Worm (Caenorhabditis elegans): ENCODE data around the gene hrpu-1.
A peak's percentile ranks its signal among the peaks of the same experiment; 100 is the strongest.
"Not testable (repeated sequence)": the region's sequence is repeated elsewhere in the genome, so short reads cannot be mapped to it uniquely, and the experiment has no call there.

The hrpu-1 gene

DNA sequence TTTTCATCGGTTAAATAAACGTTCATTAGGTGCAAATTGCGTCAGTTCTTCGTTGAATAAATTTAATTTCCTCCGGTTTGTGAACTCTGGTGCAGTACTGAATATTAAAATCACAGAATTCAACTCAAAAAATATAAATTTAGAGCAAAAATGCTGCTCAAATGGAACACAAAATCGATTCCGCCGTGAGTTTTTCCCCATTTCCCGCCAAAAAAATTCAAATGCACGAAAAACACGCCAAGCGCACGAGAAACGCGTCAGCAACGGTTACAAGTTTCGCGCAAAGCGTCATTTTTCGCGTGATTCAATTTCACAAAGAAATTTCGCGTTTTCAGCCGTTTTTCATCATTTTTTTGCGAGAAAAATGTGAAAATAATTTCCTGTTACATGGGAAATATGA is at the start of gene hrpu-1:
hrpu-1 (plus strand) TSS at position 140 of the 400 bp plus-strand sequence.
- TF ChIP-seq him-1 (tag; optimal IDR thresholded peaks at IDR 0.05) (peak; percentile 5), dao-5 (tag; optimal IDR thresholded peaks at IDR 0.05) (no peak), W03F9.2 (tag; optimal IDR thresholded peaks at IDR 0.05) (peak; percentile 86)

DNA sequence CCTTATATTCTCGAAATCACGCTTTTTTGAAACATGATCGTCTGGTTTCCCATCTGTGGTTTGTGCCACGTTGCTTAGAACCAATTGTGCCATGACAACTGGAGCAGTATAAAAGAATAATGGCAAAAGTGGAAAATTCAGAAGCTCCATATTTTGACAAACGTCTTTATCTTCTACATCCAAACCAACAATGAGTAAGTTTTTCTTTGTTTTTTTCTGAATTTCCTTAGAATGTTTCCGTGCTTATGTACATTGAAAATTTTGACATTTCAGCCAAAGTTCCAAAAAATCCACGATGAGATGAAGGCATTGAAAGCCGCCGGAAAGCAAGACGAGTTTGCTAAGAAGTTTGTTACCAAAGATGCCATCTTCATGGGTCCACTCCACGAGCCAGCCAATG is 32.9 kb upstream of the hrpu-1 start, which contains the start of gene Y41E3.6:
Y41E3.6 (plus strand) TSS at position 301 of the 400 bp plus-strand sequence.
- not testable (repeated sequence) for TF ChIP-seq him-1, W03F9.2, dao-5 (tag; optimal IDR thresholded peaks at IDR 0.05)

DNA sequence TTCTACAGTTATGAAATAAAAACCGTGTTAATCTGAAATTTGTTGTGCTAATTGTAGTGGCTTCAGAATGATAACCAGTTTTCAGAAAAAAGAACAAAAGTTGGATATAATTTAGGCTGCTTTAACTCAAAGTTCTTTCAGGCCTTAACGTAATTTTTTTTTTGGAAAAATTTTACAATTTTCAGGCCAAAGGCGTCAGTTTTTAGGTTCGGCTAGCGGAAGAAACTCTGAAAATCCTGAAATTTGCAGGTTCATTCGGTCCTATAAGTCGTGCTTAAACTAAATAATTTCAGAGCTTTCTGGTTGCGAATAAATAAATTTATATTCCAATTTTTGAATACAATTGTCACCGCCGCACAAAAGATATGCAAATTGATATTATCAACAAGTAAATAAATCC is 31.2 kb upstream of the hrpu-1 start:
- no peak for TF ChIP-seq dao-5 (tag; optimal IDR thresholded peaks at IDR 0.05)
- no peak for TF ChIP-seq W03F9.2 (tag; optimal IDR thresholded peaks at IDR 0.05)
- TF ChIP-seq him-1 (tag; optimal IDR thresholded peaks at IDR 0.05): no peak

DNA sequence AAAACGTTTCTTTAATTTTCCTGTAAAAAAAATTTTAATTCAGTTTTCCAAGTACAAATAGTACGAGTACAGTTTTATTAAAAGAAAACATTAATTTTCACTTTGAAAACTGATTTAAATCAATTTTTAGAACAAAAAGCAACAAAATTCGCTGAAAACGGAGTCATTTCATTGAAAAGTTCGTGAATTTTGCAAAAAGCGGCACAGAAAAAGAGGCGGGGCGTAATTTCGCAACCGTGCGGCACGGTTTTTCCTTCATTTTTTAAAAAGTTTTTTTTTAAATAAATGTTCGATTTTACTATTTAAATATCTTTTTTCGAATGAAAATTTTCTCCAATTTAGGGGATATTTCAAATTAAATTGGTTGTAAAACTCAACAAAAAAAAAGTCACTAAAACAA is 28.2 kb upstream of the hrpu-1 start:
- TF ChIP-seq W03F9.2 (tag; optimal IDR thresholded peaks at IDR 0.05) (no peak), dao-5 (tag; optimal IDR thresholded peaks at IDR 0.05) (no peak), him-1 (tag; optimal IDR thresholded peaks at IDR 0.05) (no peak)

DNA sequence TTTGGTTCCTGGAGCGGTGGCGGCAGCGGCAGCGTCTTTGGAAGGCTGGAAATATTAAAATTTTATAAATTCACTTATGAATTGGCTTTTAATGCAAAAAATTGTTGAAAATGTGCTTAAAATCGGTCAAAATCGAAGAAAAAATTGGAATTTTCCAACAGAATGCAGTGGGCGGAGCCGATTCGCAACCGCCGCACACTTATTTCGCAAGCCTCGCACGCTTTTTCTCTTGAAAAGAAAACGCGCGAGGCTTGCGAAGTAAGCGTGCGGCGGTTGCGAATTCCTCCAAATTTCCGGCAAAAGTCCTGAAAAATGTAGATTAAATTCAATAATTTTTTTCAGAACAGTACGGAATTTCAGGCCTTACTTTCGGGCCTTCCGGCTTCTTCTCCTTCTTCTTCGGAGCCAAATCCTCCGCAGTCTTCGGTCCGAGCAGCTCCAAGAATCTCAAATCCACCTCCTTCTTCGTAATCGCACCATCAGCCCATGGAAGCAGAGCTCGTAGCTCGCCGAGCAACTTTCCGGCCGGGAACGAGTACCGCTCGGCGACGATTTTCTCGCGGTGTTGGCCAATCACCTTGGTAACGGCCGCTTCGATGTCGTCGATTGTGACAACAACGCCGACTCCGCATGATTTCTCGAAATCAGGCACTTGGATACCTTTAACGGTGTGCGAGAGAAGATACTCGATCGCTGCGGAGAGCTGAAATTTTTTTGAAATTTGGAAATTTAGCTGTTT is 27.1 kb upstream of the hrpu-1 start:
- TF ChIP-seq dao-5 (tag; optimal IDR thresholded peaks at IDR 0.05): no peak

DNA sequence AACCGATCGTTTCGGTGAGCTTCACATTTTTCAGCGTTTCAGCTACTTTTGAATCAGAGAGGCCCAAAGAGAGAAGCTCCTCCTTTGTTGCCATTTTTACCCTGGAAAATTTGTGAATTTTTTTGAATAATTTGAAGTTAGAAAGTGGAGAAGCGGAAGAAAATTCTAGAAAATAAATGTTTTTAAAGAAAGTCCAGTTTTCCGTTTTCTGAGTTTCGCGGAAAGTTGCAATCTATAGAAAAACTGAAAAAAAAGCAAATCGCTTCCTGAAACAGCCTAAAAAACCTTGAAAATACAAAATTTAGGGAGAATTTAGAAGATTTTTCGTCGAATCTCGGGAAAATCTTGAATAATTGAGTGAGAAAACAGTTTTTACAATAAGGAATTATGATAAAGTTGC is 26.3 kb upstream of the hrpu-1 start, which contains the start of gene qars-1:
qars-1 (minus strand) TSS at position 101 of the 400 bp plus-strand sequence.
- TF ChIP-seq dao-5 (tag; optimal IDR thresholded peaks at IDR 0.05) (no peak), him-1 (tag; optimal IDR thresholded peaks at IDR 0.05) (no peak), W03F9.2 (tag; optimal IDR thresholded peaks at IDR 0.05) (no peak)

DNA sequence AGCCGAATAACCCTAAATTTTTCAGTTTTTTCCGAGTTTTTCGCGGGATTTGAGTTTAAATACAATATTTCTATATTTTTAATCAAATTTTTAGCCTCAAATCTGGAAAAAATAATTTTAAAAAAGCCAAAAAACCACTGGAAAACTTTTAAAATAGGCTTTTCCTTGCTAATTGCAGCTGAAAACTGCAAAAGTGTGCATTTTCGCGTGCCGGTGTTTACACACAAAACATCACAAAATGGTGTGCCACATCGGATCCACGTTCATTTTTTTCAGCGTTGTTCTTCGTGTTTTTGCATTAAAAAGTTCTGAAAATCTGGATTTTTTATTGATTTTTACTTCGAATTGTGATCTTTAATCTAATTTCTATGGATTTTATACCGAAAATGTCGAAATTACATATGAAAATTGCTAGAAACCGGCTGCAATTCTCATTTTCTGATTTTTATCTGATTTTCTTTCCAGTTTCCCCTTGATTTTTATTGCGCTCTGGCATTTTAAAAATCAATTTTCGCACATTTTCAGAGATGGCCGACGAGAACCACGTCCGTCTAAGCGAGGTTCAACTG is 25.8 kb upstream of the hrpu-1 start, which contains the start of gene Y41E3.7:
Y41E3.7 (plus strand) TSS at position 519 of the 569 bp plus-strand sequence.
- TF ChIP-seq W03F9.2 (tag; optimal IDR thresholded peaks at IDR 0.05) (peak; percentile 10), him-1 (tag; optimal IDR thresholded peaks at IDR 0.05) (no peak)

DNA sequence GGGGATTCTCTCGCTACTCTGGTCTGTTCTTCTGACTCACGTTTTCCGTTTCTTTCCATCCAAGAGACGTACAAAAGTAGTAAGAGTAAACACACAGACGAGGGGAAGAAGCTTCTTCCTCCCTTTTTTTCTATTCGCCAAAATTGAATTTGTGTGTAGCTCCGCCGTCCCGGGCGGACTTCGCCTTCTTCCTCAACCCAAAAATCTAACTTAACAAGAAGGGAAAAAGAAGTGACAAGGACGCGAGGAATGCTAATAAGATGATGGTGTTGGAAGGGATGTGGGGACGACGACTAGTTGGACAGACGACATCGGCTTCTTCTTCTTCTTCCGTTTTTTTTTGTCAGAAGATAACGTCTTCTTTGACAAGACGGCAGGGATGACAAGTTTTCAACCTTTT is 22.4 kb upstream of the hrpu-1 start:
- TF ChIP-seq him-1 (tag; optimal IDR thresholded peaks at IDR 0.05) (no peak), W03F9.2 (tag; optimal IDR thresholded peaks at IDR 0.05) (no peak), dao-5 (tag; optimal IDR thresholded peaks at IDR 0.05) (no peak)

DNA sequence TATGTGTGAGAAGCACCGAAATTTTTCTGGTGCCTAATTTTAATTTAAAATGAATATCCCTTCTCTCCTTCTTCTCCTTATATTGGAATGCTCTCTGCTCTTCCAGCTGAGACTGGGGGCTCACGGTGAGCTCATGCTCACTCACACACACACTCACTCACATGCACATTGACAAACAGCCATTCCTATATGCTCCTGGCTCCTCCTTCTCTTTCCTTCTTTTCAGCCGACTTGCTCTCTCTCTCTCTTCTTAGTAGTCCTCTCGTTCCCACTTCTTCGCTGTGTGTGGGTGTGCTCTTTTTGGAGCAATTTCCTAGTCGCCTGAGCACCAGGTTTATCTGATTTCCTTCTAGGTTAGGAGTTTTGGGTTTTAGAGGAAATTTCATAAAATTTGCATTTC is 18.5 kb upstream of the hrpu-1 start:
- TF ChIP-seq dao-5 (tag; optimal IDR thresholded peaks at IDR 0.05) (no peak), him-1 (tag; optimal IDR thresholded peaks at IDR 0.05) (peak; percentile 10)

DNA sequence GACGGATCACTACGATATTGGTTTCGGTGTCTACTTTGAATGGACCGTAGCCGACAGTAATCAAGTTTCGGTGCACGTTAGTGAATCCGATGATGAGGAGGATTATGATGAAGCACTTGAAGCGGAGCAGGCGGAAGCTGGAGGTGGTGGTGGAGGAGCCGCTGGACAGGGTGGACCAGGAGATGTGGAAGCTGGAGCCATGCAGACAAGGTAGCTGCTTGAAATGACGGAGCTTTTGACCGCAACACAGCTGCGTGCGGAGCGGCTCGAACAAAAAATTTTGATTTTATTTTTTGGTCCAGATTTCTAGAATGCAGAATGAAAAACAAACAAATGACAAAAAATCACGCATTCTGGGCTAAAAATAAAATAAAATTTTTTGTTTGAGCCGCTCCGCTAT is 15.0 kb upstream of the hrpu-1 start:
- TF ChIP-seq W03F9.2 (tag; optimal IDR thresholded peaks at IDR 0.05) (no peak), him-1 (tag; optimal IDR thresholded peaks at IDR 0.05) (no peak), dao-5 (tag; optimal IDR thresholded peaks at IDR 0.05) (no peak)

DNA sequence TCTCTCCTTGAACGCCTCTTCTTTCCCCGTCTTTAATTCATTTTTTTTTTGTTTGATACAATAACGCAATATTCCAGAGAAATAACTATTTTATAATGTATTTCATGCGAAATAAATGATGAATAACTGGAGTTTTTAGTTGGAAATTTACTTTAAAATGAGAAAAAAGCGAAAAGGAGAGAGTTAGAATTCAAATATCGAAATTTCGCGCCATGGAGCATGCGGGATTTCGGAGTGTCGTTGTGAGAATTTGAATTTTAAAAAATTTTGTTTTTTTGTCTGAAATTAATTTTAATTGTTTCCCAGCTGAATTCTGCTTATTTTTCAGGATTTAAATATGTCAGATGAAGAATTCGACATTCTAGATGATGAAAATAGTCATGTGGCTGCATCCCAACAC is 14.0 kb upstream of the hrpu-1 start, which contains the start of gene fcd-2:
fcd-2 (plus strand) TSS at position 327 of the 400 bp plus-strand sequence.
- TF ChIP-seq him-1 (tag; optimal IDR thresholded peaks at IDR 0.05) (peak; percentile 66), W03F9.2 (tag; optimal IDR thresholded peaks at IDR 0.05) (peak; percentile 53), dao-5 (tag; optimal IDR thresholded peaks at IDR 0.05) (no peak)

DNA sequence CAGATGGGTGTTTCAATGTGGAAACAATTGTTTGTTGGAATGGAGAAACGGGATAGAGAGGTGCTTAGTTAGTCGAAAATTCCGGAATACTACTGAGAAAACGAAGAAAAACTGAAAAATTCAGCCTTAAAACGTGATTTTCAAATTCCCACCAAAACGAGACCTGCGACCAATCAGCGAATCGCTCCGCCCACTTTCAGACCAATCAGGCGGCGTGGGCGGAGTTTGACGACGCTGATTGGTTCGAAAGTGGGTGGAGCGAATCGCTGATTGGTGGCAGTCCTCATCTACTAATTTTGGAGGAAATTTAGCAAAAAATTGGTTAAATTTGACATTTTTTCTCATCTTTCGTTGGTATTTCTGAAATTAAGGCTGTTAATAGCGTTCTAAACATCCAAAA is 12.1 kb upstream of the hrpu-1 start:
- TF ChIP-seq W03F9.2 (tag; optimal IDR thresholded peaks at IDR 0.05): no peak
- TF ChIP-seq dao-5 (tag; optimal IDR thresholded peaks at IDR 0.05): no peak
- no peak for TF ChIP-seq him-1 (tag; optimal IDR thresholded peaks at IDR 0.05)

DNA sequence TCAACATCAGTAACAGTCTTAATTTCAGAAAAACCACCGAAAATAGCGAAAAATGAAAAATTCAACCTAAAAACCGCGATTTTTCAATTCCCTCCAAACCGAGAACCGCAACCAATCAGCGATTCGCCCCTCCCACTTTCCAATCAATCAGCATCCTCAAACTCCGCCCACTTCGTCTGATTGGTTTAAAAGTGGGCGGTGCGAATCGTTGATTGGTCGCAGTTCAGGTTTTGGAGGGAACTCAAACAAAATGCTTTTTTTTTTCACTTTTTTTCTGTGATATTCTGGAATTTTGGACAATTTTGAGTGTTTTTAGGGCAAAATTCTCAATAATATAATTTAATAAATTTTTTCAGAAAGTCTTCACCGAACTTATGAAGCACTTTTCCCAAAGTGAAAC is 11.5 kb upstream of the hrpu-1 start:
- TF ChIP-seq dao-5 (tag; optimal IDR thresholded peaks at IDR 0.05) (no peak), W03F9.2 (tag; optimal IDR thresholded peaks at IDR 0.05) (no peak), him-1 (tag; optimal IDR thresholded peaks at IDR 0.05) (no peak)

DNA sequence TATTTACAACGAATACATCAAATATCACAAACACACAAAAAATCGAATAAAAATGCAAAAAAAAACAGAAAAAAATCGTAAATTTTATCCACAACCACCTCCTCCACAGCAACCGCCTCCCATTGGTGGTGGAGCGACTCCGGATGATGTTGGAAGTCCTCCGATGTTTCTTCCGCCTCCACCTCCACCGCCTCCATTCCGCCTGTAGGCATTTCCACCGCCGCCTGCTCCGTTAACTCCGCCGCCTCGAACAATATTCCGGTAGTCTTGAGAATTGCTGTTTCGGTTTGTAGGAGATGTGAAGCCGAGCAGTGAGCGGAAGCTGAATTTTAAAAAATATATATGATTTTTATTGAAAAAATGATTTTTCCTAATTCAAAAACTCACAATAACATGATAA is 11.0 kb upstream of the hrpu-1 start:
- TF ChIP-seq him-1 (tag; optimal IDR thresholded peaks at IDR 0.05): no peak
- TF ChIP-seq dao-5 (tag; optimal IDR thresholded peaks at IDR 0.05): no peak
- no peak for TF ChIP-seq W03F9.2 (tag; optimal IDR thresholded peaks at IDR 0.05)

DNA sequence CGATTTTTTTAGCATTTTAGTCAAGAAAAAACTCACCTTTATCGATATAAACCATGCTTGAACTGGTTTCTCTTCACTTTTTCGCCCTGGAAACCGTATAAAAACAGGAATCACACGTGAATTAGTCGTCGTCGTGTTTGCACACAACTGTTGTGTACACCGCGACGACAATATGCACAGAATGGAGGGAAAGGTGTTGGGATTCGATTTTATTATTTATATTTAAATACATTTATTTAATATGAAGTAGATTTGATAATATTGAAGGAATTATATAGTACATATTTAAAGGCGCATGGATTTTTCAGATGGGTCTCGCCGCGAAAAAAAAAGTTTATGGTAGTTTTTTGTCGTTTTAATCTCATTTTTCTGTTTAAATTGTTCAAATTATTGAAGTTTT is 10.5 kb upstream of the hrpu-1 start, which contains the start of gene Y41E3.8:
Y41E3.8 (minus strand) TSS at position 88 of the 400 bp plus-strand sequence.
- TF ChIP-seq dao-5 (tag; optimal IDR thresholded peaks at IDR 0.05): no peak
- peak; percentile 55 for TF ChIP-seq W03F9.2 (tag; optimal IDR thresholded peaks at IDR 0.05)
